Worm (Caenorhabditis elegans): Measurements from ENCODE around the gene hacd-1.

DNA sequence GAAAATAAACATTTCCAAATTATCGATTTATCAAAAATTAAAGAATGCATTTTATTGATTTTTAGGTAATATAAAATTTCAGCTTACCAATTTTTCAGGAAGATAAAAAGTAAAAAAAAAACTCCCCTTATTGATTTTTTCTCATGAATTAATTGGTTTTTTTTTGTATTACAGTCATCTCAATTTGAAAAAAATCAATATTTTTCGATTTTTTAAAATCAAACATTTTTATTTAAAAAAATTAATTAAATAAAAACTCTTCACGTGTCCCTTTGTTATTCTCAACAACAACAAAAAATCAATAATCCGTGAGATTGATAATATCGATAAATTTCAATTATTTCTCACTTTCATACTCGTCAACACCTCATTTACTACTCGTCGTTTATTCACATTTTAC is 35.2 kb downstream of the hacd-1 start, which contains the start of gene C38C3.3:
- TF ChIP-seq mdl-1 (tag; optimal IDR thresholded peaks at IDR 0.05) (no peak), ztf-11 (tag; optimal IDR thresholded peaks at IDR 0.05) (no peak), F13H6.1 (tag; optimal IDR thresholded peaks at IDR 0.05) (no peak), ama-1 (optimal IDR thresholded peaks at IDR 0.05) (no peak), ztf-4 (tag; optimal IDR thresholded peaks at IDR 0.05) (no peak), zag-1 (tag; optimal IDR thresholded peaks at IDR 0.05) (no peak), snpc-4 (tag; optimal IDR thresholded peaks at IDR 0.05) (no peak), nhr-12 (tag; optimal IDR thresholded peaks at IDR 0.05) (no peak), elt-3 (tag; optimal IDR thresholded peaks at IDR 0.05) (no peak), Y55F3AM.14 (GFP tag; optimal IDR thresholded peaks at IDR 0.05) (no peak), mab-5 (tag; optimal IDR thresholded peaks at IDR 0.05) (no peak), C34F6.9 (tag; optimal IDR thresholded peaks at IDR 0.05) (no peak)

Data from whole organism, L2 larva.